Fruit fly (Drosophila melanogaster) whole organism, embryonic: ENCODE results near the gene Jhbp1.
A peak's percentile ranks its signal among the peaks of the same experiment; 100 is the strongest.

ENCODE experiments used
- ATbp ChIP-seq: fragments of 200-800 bp; sonication (Bioruptor generic); optimal IDR thresholded peaks from 2 replicates; lab custom pipeline; 2017; ENCODE audit warnings: missing biosample characterization, mild to moderate bottlenecking, missing genetic modification characterization, missing genetic modification reagents
- Atf3 ChIP-seq: fragments of 200-800 bp; sonication (Bioruptor generic); optimal IDR thresholded peaks from 3 replicates; lab custom pipeline; 2016; ENCODE audit warnings: missing biosample characterization, missing genetic modification characterization
- BtbVII ChIP-seq: fragments of 200-800 bp; sonication (Bioruptor generic); optimal IDR thresholded peaks from 3 replicates; lab custom pipeline; 2017; ENCODE audit warnings: missing biosample characterization, mild to moderate bottlenecking, missing genetic modification characterization
- CG10366 ChIP-seq: fragments of 200-800 bp; sonication (Bioruptor generic); IDR thresholded peaks from 2 replicates; pipeline ENCODE4 v1.3.6; 2022; ENCODE audit warnings: missing biosample characterization, missing genetic modification characterization
- CG11398 ChIP-seq: fragments of 200-800 bp; sonication (Bioruptor generic); optimal IDR thresholded peaks from 2 replicates; lab custom pipeline; 2016; ENCODE audit warnings: missing biosample characterization, missing genetic modification characterization
- CG11560 ChIP-seq: fragments of 200-800 bp; sonication (Bioruptor generic); IDR thresholded peaks from 3 replicates; pipeline ENCODE4 v1.3.6; 2022; ENCODE audit warnings: missing biosample characterization, missing genetic modification characterization
- CG11723 ChIP-seq: fragments of 200-800 bp; sonication (Bioruptor generic); optimal IDR thresholded peaks from 2 replicates; lab custom pipeline; 2017; ENCODE audit warnings: missing biosample characterization, mild to moderate bottlenecking, missing genetic modification characterization
- CG12942 ChIP-seq: fragments of 200-800 bp; sonication (Bioruptor generic); optimal IDR thresholded peaks from 3 replicates; lab custom pipeline; 2016; ENCODE audit warnings: missing biosample characterization, missing genetic modification characterization
- CG15514 ChIP-seq: fragments of 200-800 bp; sonication (Bioruptor generic); optimal IDR thresholded peaks from 3 replicates; lab custom pipeline; 2017; ENCODE audit warnings: missing biosample characterization, missing genetic modification characterization, mild to moderate bottlenecking, moderate library complexity, missing genetic modification reagents
- CG15601 ChIP-seq: fragments of 200-800 bp; sonication (Bioruptor generic); optimal IDR thresholded peaks from 3 replicates; lab custom pipeline; 2019; ENCODE audit warnings: missing biosample characterization, mild to moderate bottlenecking, missing genetic modification characterization, moderate library complexity
- CG15696 ChIP-seq: fragments of 200-800 bp; sonication (Bioruptor generic); optimal IDR thresholded peaks from 2 replicates; lab custom pipeline; 2019; ENCODE audit warnings: missing biosample characterization, mild to moderate bottlenecking, missing genetic modification characterization, moderate library complexity
- CG18764 ChIP-seq: fragments of 200-800 bp; sonication (Bioruptor generic); optimal IDR thresholded peaks from 3 replicates; lab custom pipeline; 2016; ENCODE audit warnings: missing biosample characterization, missing genetic modification characterization
- CG2712 ChIP-seq: fragments of 200-800 bp; optimal IDR thresholded peaks from 3 replicates; lab custom pipeline; 2019; ENCODE audit warnings: missing biosample characterization, mild to moderate bottlenecking, missing genetic modification characterization, moderate library complexity
- CG30403 ChIP-seq: fragments of 200-800 bp; sonication (Bioruptor generic); optimal IDR thresholded peaks from 3 replicates; lab custom pipeline; 2016; ENCODE audit warnings: missing biosample characterization, missing genetic modification characterization
- CG3163 ChIP-seq: fragments of 200-800 bp; sonication (Bioruptor generic); optimal IDR thresholded peaks from 3 replicates; lab custom pipeline; 2016; ENCODE audit warnings: missing biosample characterization, missing genetic modification characterization
- CG32772 ChIP-seq: fragments of 200-800 bp; sonication (Bioruptor generic); IDR thresholded peaks from 2 replicates; pipeline ENCODE4 v1.3.6; 2022; ENCODE audit warnings: missing biosample characterization, missing genetic modification characterization
- CG4282 ChIP-seq: fragments of 200-800 bp; sonication (Bioruptor generic); optimal IDR thresholded peaks from 2 replicates; lab custom pipeline; 2016; ENCODE audit warnings: missing biosample characterization, missing genetic modification characterization
- CG4328 ChIP-seq: fragments of 200-800 bp; sonication (Bioruptor generic); optimal IDR thresholded peaks from 3 replicates; lab custom pipeline; 2017; ENCODE audit warnings: missing biosample characterization, missing genetic modification reagents, missing genetic modification characterization
- CG4424 ChIP-seq: fragments of 200-800 bp; sonication (Bioruptor generic); optimal IDR thresholded peaks from 3 replicates; lab custom pipeline; 2016; ENCODE audit warnings: missing biosample characterization, missing genetic modification characterization
- CG7786 ChIP-seq: fragments of 200-800 bp; sonication (Bioruptor generic); optimal IDR thresholded peaks from 2 replicates; lab custom pipeline; 2016; ENCODE audit warnings: missing biosample characterization, missing genetic modification characterization
- CG8359 ChIP-seq: fragments of 200-800 bp; sonication (Bioruptor generic); optimal IDR thresholded peaks from 2 replicates; lab custom pipeline; 2017; ENCODE audit warnings: missing biosample characterization, mild to moderate bottlenecking, missing genetic modification characterization, borderline replicate concordance
- CG9727 ChIP-seq: fragments of 200-800 bp; sonication (Bioruptor generic); optimal IDR thresholded peaks from 3 replicates; lab custom pipeline; 2017; ENCODE audit warnings: missing biosample characterization, mild to moderate bottlenecking, missing genetic modification characterization
- Chrac-16 ChIP-seq: fragments of 200-800 bp; sonication (Bioruptor generic); optimal IDR thresholded peaks from 3 replicates; lab custom pipeline; 2016; ENCODE audit warnings: missing biosample characterization, missing genetic modification characterization
- CoRest ChIP-seq: fragments of 200-800 bp; sonication (Bioruptor generic); optimal IDR thresholded peaks from 3 replicates; lab custom pipeline; 2018; ENCODE audit warnings: missing biosample characterization, mild to moderate bottlenecking, missing genetic modification characterization, moderate library complexity
- D19B ChIP-seq: fragments of 200-800 bp; sonication (Bioruptor generic); optimal IDR thresholded peaks from 2 replicates; lab custom pipeline; 2017; ENCODE audit warnings: missing biosample characterization, mild to moderate bottlenecking, missing genetic modification characterization
- E2f1 ChIP-seq: fragments of 200-800 bp; sonication (Bioruptor generic); IDR thresholded peaks from 2 replicates; pipeline ENCODE4 v1.3.6; 2022; ENCODE audit warnings: missing biosample characterization, missing genetic modification characterization
- Hr51 ChIP-seq, 2 experiments: fragments of 200-800 bp; sonication (Bioruptor generic); optimal IDR thresholded peaks; 2 replicates in 1 of 2; 3 replicates in 1 of 2; lab custom pipeline; 2016 to 2018; ENCODE audit warnings: missing biosample characterization in 2 of 2, missing genetic modification characterization in 2 of 2, mild to moderate bottlenecking in 1 of 2, moderate library complexity in 1 of 2
- Jarid2 ChIP-seq: fragments of 200-800 bp; sonication (Bioruptor generic); optimal IDR thresholded peaks from 3 replicates; lab custom pipeline; 2017; ENCODE audit warnings: mild to moderate bottlenecking, missing biosample characterization, missing genetic modification reagents, missing genetic modification characterization
- Lhr ChIP-seq: fragments of 200-800 bp; sonication (Bioruptor generic); optimal IDR thresholded peaks from 3 replicates; lab custom pipeline; 2017; ENCODE audit warnings: mild to moderate bottlenecking, missing biosample characterization, missing genetic modification reagents, missing genetic modification characterization
- Max ChIP-seq: fragments of 200-800 bp; sonication (Bioruptor generic); optimal IDR thresholded peaks from 2 replicates; lab custom pipeline; 2016; ENCODE audit warnings: missing biosample characterization, mild to moderate bottlenecking, missing genetic modification characterization
- Nf-YC ChIP-seq: fragments of 200-800 bp; optimal IDR thresholded peaks from 3 replicates; lab custom pipeline; 2019; ENCODE audit warnings: missing biosample characterization, mild to moderate bottlenecking, missing genetic modification characterization, moderate library complexity
- Pdp1 ChIP-seq, 2 experiments: fragments of 200-800 bp; sonication (Bioruptor generic); optimal IDR thresholded peaks; 3 replicates each; lab custom pipeline; 2016; ENCODE audit warnings: missing biosample characterization in 2 of 2, missing genetic modification characterization in 2 of 2, mild to moderate bottlenecking in 1 of 2, moderate library complexity in 1 of 2
- Ravus ChIP-seq: fragments of 200-800 bp; sonication (Bioruptor generic); IDR thresholded peaks from 2 replicates; pipeline ENCODE4 v1.3.6; 2022; ENCODE audit warnings: missing biosample characterization, missing genetic modification characterization
- Side ChIP-seq: fragments of 200-800 bp; sonication (Bioruptor generic); optimal IDR thresholded peaks from 2 replicates; lab custom pipeline; 2016; ENCODE audit warnings: missing biosample characterization, missing genetic modification characterization
- TFAM ChIP-seq: fragments of 200-800 bp; sonication (Bioruptor generic); optimal IDR thresholded peaks from 2 replicates; lab custom pipeline; 2017; ENCODE audit warnings: missing biosample characterization, missing genetic modification characterization, inconsistent platforms
- ara ChIP-seq: fragments of 200-800 bp; sonication (Bioruptor generic); IDR thresholded peaks from 2 replicates; pipeline ENCODE4 v1.3.6; 2022; ENCODE audit warnings: missing biosample characterization, missing genetic modification characterization
- btn ChIP-seq: fragments of 200-800 bp; sonication (Bioruptor generic); optimal IDR thresholded peaks from 2 replicates; lab custom pipeline; 2016; ENCODE audit warnings: missing biosample characterization, missing genetic modification characterization
- danr ChIP-seq: fragments of 200-800 bp; sonication (Bioruptor generic); IDR thresholded peaks from 2 replicates; pipeline ENCODE4 v1.3.6; 2022; ENCODE audit warnings: missing biosample characterization, missing genetic modification characterization
- exex ChIP-seq: fragments of 200-800 bp; sonication (Bioruptor generic); optimal IDR thresholded peaks from 4 replicates; lab custom pipeline; 2018; ENCODE audit warnings: missing biosample characterization, mild to moderate bottlenecking, missing genetic modification characterization, moderate library complexity
- ftz-f1 ChIP-seq: fragments of 200-800 bp; sonication (Bioruptor generic); optimal IDR thresholded peaks from 2 replicates; lab custom pipeline; 2016; ENCODE audit warnings: missing biosample characterization, missing genetic modification characterization
- gsb-n ChIP-seq: fragments of 200-800 bp; sonication (Bioruptor generic); optimal IDR thresholded peaks from 3 replicates; lab custom pipeline; 2018; ENCODE audit warnings: missing biosample characterization, mild to moderate bottlenecking, missing genetic modification characterization
- hth ChIP-seq: fragments of >200 bp; optimal IDR thresholded peaks from 2 replicates; lab custom pipeline; 2017; ENCODE audit warnings: inconsistent platforms
- jing ChIP-seq: fragments of 200-800 bp; sonication (Bioruptor generic); optimal IDR thresholded peaks from 2 replicates; lab custom pipeline; 2018; ENCODE audit warnings: missing biosample characterization, mild to moderate bottlenecking, missing genetic modification characterization
- mld ChIP-seq: fragments of 200-800 bp; sonication (Bioruptor generic); IDR thresholded peaks from 3 replicates; pipeline ENCODE4 v1.3.6; 2022; ENCODE audit warnings: missing biosample characterization, missing genetic modification characterization; ENCODE audit not compliant: partially characterized antibody
- rib ChIP-seq: fragments of 200-800 bp; sonication (Bioruptor generic); IDR thresholded peaks from 2 replicates; pipeline ENCODE4 v1.3.6; 2022; ENCODE audit warnings: missing biosample characterization, missing genetic modification characterization
- sens ChIP-seq: fragments of 200-800 bp; sonication (Bioruptor generic); peaks from one replicate; lab custom pipeline; 2016; ENCODE audit warnings: missing biosample characterization, missing genetic modification characterization
- shn ChIP-seq: fragments of 200-800 bp; sonication (Bioruptor generic); optimal IDR thresholded peaks from 3 replicates; lab custom pipeline; 2016; ENCODE audit warnings: missing biosample characterization, missing genetic modification characterization
- sima ChIP-seq: fragments of 200-800 bp; sonication (Bioruptor generic); optimal IDR thresholded peaks from 2 replicates; lab custom pipeline; 2016; ENCODE audit warnings: missing biosample characterization, missing genetic modification characterization
- tap ChIP-seq: fragments of 200-800 bp; optimal IDR thresholded peaks from 3 replicates; lab custom pipeline; 2019; ENCODE audit warnings: missing biosample characterization, mild to moderate bottlenecking, missing genetic modification characterization, moderate library complexity
- tna ChIP-seq: fragments of 200-800 bp; sonication (Bioruptor generic); IDR thresholded peaks from 2 replicates; pipeline ENCODE4 v1.3.6; 2022; ENCODE audit warnings: missing biosample characterization, missing genetic modification characterization; ENCODE audit not compliant: partially characterized antibody
- vvl ChIP-seq: fragments of 200-800 bp; sonication (Bioruptor generic); IDR thresholded peaks from 2 replicates; pipeline ENCODE4 v1.3.6; 2022; ENCODE audit warnings: missing biosample characterization, missing genetic modification characterization

The Jhbp1 gene

dm6 chr3R:4992227-4992737, 27.0 kb downstream of the Jhbp1 start (continued):
- TF ChIP-seq CG10366 (GFP tag; lab: Robert Waterston, UW) (no peak), Chrac-16 (no peak), CG15601 (tag; lab: Kevin White, UChicago) (peak; percentile 57), CG7786 (GFP tag; lab: Kevin White, UChicago) (no peak), CoRest (tag; lab: Kevin White, UChicago) (peak; percentile 29), CG11560 (tag; lab: Robert Waterston, UW) (no peak), sima (no peak), mld (GFP tag; lab: Robert Waterston, UW) (no peak), CG2712 (tag; lab: Kevin White, UChicago) (peak; percentile 39), BtbVII (GFP tag; lab: Kevin White, UChicago) (peak; percentile 63), gsb-n (peak; percentile 63), rib (GFP tag; lab: Robert Waterston, UW) (no peak), CG9727 (peak; percentile 78), tap (tag; lab: Kevin White, UChicago) (peak; percentile 0), ATbp (GFP tag; lab: Kevin White, UChicago) (peak; percentile 66), CG11398 (GFP tag; lab: Kevin White, UChicago) (peak; percentile 76), shn (GFP tag; lab: Kevin White, UChicago) (peak; percentile 50), btn (peak; percentile 13), TFAM (GFP tag; lab: Kevin White, UChicago) (no peak), CG11723 (GFP tag; lab: Kevin White, UChicago) (peak; percentile 9), Max (GFP tag; lab: Kevin White, UChicago) (peak; percentile 34), Atf3 (GFP tag; lab: Kevin White, UChicago) (peak; percentile 11), vvl (GFP tag; lab: Robert Waterston, UW) (peak; percentile 73), danr (no peak), CG18764 (GFP tag; lab: Kevin White, UChicago) (no peak), sens (GFP tag; lab: Kevin White, UChicago) (peak; percentile 89), exex (peak; percentile 16), CG8359 (GFP tag; lab: Kevin White, UChicago) (peak; percentile 46), E2f1 (GFP tag; lab: Robert Waterston, UW) (peak; percentile 30; the same call in 1 of the 2 replicates), Hr51 (GFP tag; optimal IDR thresholded peaks at IDR 0.05; lab: Kevin White, UChicago) (peak; percentile 15 to 17), tna (no peak), CG4282 (GFP tag; lab: Kevin White, UChicago) (no peak), CG4328 (GFP tag; lab: Kevin White, UChicago) (peak; percentile 48), CG12942 (GFP tag; lab: Kevin White, UChicago) (no peak), Nf-YC (peak; percentile 5), CG15514 (GFP tag; lab: Kevin White, UChicago) (no peak), hth (lab: Kevin White, UChicago) (no peak), CG30403 (GFP tag; lab: Kevin White, UChicago) (no peak), Side (GFP tag; lab: Kevin White, UChicago) (peak; percentile 42), Lhr (GFP tag; lab: Kevin White, UChicago) (peak; percentile 13), ftz-f1 (peak; percentile 7), CG32772 (GFP tag; lab: Robert Waterston, UW) (no peak), Jarid2 (peak; percentile 45), CG3163 (GFP tag; lab: Kevin White, UChicago) (no peak), CG15696 (peak; percentile 85), Ravus (GFP tag; lab: Robert Waterston, UW) (no peak), jing (GFP tag; lab: Kevin White, UChicago) (no peak), Pdp1 (GFP tag; optimal IDR thresholded peaks at IDR 0.05; lab: Kevin White, UChicago) (peak in 1 of 2 experiments; percentile 73), CG4424 (GFP tag; lab: Kevin White, UChicago) (peak; percentile 34), ara (peak; percentile 83), D19B (GFP tag; lab: Kevin White, UChicago) (no peak)
